Worm (Caenorhabditis elegans): ENCODE measurements around the gene hbl-1.

- TF ChIP-seq C38D4.7 (GFP tag; optimal IDR thresholded peaks at IDR 0.05), result no peak
- no peak for TF ChIP-seq tbx-2 (tag; optimal IDR thresholded peaks at IDR 0.05)
- no peak for TF ChIP-seq rnt-1 (tag; optimal IDR thresholded peaks at IDR 0.05)
- TF ChIP-seq ceh-45 (GFP tag; IDR thresholded peaks at IDR 0.05), result no peak
- no peak for TF ChIP-seq ceh-48 (tag; optimal IDR thresholded peaks at IDR 0.05)
- TF ChIP-seq sox-2 (GFP tag; IDR thresholded peaks at IDR 0.05), result no peak
Measured at ce11 chrX:5839643-5840042, 17.7 kb downstream of the hbl-1 start, which contains the start of gene dct-11.
